Fruit fly (Drosophila melanogaster) whole organism, wandering third instar larva: Measurements from ENCODE around the gene CG43095.

Experiments used
- Abd-B ChIP-seq: fragments of >200 bp; optimal IDR thresholded peaks from 2 replicates; lab custom pipeline; 2017; ENCODE audit warnings: missing biosample characterization, missing genetic modification characterization
- CG32264 ChIP-seq: fragments of 200-800 bp; sonication (Bioruptor generic); optimal IDR thresholded peaks from 2 replicates; lab custom pipeline; 2016; ENCODE audit warnings: missing biosample characterization, missing genetic modification characterization
- CG9705 ChIP-seq: fragments of 200-800 bp; sonication (Bioruptor generic); optimal IDR thresholded peaks from 2 replicates; lab custom pipeline; 2018; ENCODE audit warnings: missing biosample characterization, mild to moderate bottlenecking, missing genetic modification characterization
- CrebA ChIP-seq: fragments of 200-800 bp; sonication (Bioruptor generic); optimal IDR thresholded peaks from 2 replicates; lab custom pipeline; 2016; ENCODE audit warnings: missing biosample characterization, mild to moderate bottlenecking, missing genetic modification characterization, borderline replicate concordance
- Dfd ChIP-seq: fragments of >200 bp; optimal IDR thresholded peaks from 2 replicates; lab custom pipeline; 2017; ENCODE audit warnings: missing biosample characterization, missing genetic modification characterization
- GATAd ChIP-seq: sonication (Bioruptor generic); optimal IDR thresholded peaks from 2 replicates; lab custom pipeline; 2016; ENCODE audit warnings: missing biosample characterization, missing genetic modification characterization
- HLH106 ChIP-seq: fragments of 200-800 bp; optimal IDR thresholded peaks from 3 replicates; lab custom pipeline; 2019; ENCODE audit warnings: missing biosample characterization, mild to moderate bottlenecking, missing genetic modification characterization, moderate library complexity
- Hnf4 ChIP-seq: fragments of 200-800 bp; sonication (Bioruptor generic); optimal IDR thresholded peaks from 2 replicates; lab custom pipeline; 2016; ENCODE audit warnings: missing biosample characterization, mild to moderate bottlenecking, missing genetic modification characterization
- Hr78 ChIP-seq: fragments of >200 bp; optimal IDR thresholded peaks from 2 replicates; lab custom pipeline; 2017; ENCODE audit warnings: missing biosample characterization, missing genetic modification characterization
- Hr83 ChIP-seq: fragments of 200-300 bp; sonication (Bioruptor generic); optimal IDR thresholded peaks from 2 replicates; lab custom pipeline; 2016; ENCODE audit warnings: missing biosample characterization, mild to moderate bottlenecking, missing genetic modification characterization, moderate library complexity; ENCODE audit not compliant: poor library complexity, severe bottlenecking
- Jra ChIP-seq: sonication (Bioruptor generic); optimal IDR thresholded peaks from 2 replicates; lab custom pipeline; 2016; ENCODE audit warnings: missing biosample characterization, missing genetic modification characterization
- Mio ChIP-seq: sonication (Bioruptor generic); optimal IDR thresholded peaks from 2 replicates; lab custom pipeline; 2016; ENCODE audit warnings: missing biosample characterization, missing genetic modification characterization
- Myc ChIP-seq: fragments of >200 bp; optimal IDR thresholded peaks from 2 replicates; lab custom pipeline; 2017
- N ChIP-seq: fragments of >200 bp; optimal IDR thresholded peaks from 2 replicates; lab custom pipeline; 2018; ENCODE audit warnings: missing biosample characterization, missing external identifiers, missing genetic modification characterization
- OdsH ChIP-seq: fragments of 200-800 bp; sonication (Bioruptor generic); optimal IDR thresholded peaks from 2 replicates; lab custom pipeline; 2016; ENCODE audit warnings: missing biosample characterization, mild to moderate bottlenecking, missing genetic modification characterization
- Rel ChIP-seq, 2 experiments: fragments of 200-800 bp; sonication (Bioruptor generic) in 1 of 2; optimal IDR thresholded peaks; 2 replicates in 1 of 2; 3 replicates in 1 of 2; lab custom pipeline; 2016 to 2019; ENCODE audit warnings: mild to moderate bottlenecking in 2 of 2, missing biosample characterization in 2 of 2, missing genetic modification characterization in 2 of 2, moderate library complexity in 1 of 2
- Sp1 ChIP-seq: fragments of 200-800 bp; sonication (Bioruptor generic); optimal IDR thresholded peaks from 3 replicates; lab custom pipeline; 2019; ENCODE audit warnings: missing biosample characterization, mild to moderate bottlenecking, missing genetic modification characterization, moderate library complexity
- Vsx2 ChIP-seq: fragments of 200-300, 225-300 bp; sonication (Bioruptor generic); optimal IDR thresholded peaks from 2 replicates; lab custom pipeline; 2018; ENCODE audit warnings: missing biosample characterization, missing genetic modification characterization; ENCODE audit not compliant: partially characterized antibody
- br ChIP-seq: fragments of 200-800 bp; sonication (Bioruptor generic); optimal IDR thresholded peaks from 2 replicates; lab custom pipeline; 2016; ENCODE audit warnings: missing biosample characterization, missing genetic modification characterization
- brk ChIP-seq: fragments of 200-800 bp; sonication (Bioruptor generic); optimal IDR thresholded peaks from 2 replicates; lab custom pipeline; 2016; ENCODE audit warnings: missing biosample characterization, mild to moderate bottlenecking, missing genetic modification characterization
- dl ChIP-seq, 2 experiments: fragments of 175-275, 200-275 bp in 1 of 2; fragments of 200-275 bp in 1 of 2; sonication (Bioruptor generic); optimal IDR thresholded peaks; lab custom pipeline; 2018; ENCODE audit warnings: mild to moderate bottlenecking in 2 of 2, missing biosample characterization in 2 of 2, missing genetic modification characterization in 2 of 2, moderate library complexity in 2 of 2; ENCODE audit not compliant: partially characterized antibody in 2 of 2, insufficient read depth in 1 of 2
- dmrt93B ChIP-seq: fragments of 200-800 bp; sonication (Bioruptor generic); optimal IDR thresholded peaks from 2 replicates; lab custom pipeline; 2018; ENCODE audit warnings: missing biosample characterization, mild to moderate bottlenecking, missing genetic modification characterization
- ey ChIP-seq: fragments of 200-800 bp; sonication (Bioruptor generic); optimal IDR thresholded peaks from 2 replicates; lab custom pipeline; 2016; ENCODE audit warnings: missing biosample characterization, missing genetic modification characterization
- foxo ChIP-seq, 2 experiments: fragments of 200-800 bp; sonication (Bioruptor generic); optimal IDR thresholded peaks; 2 replicates in 1 of 2; 3 replicates in 1 of 2; lab custom pipeline; 2016 to 2017; ENCODE audit warnings: missing biosample characterization in 2 of 2, missing genetic modification characterization in 2 of 2
- fru ChIP-seq: fragments of 200-800 bp; sonication (Bioruptor generic); optimal IDR thresholded peaks from 3 replicates; lab custom pipeline; 2016; ENCODE audit warnings: missing biosample characterization, mild to moderate bottlenecking, missing genetic modification characterization
- jim ChIP-seq: fragments of 175-275, 200-325 bp; sonication (Bioruptor generic); optimal IDR thresholded peaks from 2 replicates; lab custom pipeline; 2016; ENCODE audit warnings: missing biosample characterization, mild to moderate bottlenecking, missing genetic modification characterization
- lola ChIP-seq: fragments of >200 bp; optimal IDR thresholded peaks from 2 replicates; lab custom pipeline; 2017; ENCODE audit warnings: missing biosample characterization, missing genetic modification characterization
- pan ChIP-seq: fragments of >200 bp; optimal IDR thresholded peaks from 2 replicates; lab custom pipeline; 2017
- psq ChIP-seq: fragments of 200-800 bp; sonication (Bioruptor generic); optimal IDR thresholded peaks from 3 replicates; lab custom pipeline; 2017; ENCODE audit warnings: missing biosample characterization, mild to moderate bottlenecking, missing genetic modification characterization, moderate library complexity
- rgr ChIP-seq: fragments of 200-800 bp; sonication (Bioruptor generic); optimal IDR thresholded peaks from 3 replicates; lab custom pipeline; 2016; ENCODE audit warnings: missing biosample characterization, mild to moderate bottlenecking, missing genetic modification characterization
- sage ChIP-seq: fragments of 200-800 bp; sonication (Bioruptor generic); optimal IDR thresholded peaks from 2 replicates; lab custom pipeline; 2016; ENCODE audit warnings: missing biosample characterization, mild to moderate bottlenecking, missing genetic modification characterization
- tai ChIP-seq: sonication (Bioruptor generic); optimal IDR thresholded peaks from 2 replicates; lab custom pipeline; 2016; ENCODE audit warnings: missing biosample characterization, missing genetic modification characterization
- usp ChIP-seq: fragments of >200 bp; optimal IDR thresholded peaks from 2 replicates; lab custom pipeline; 2017; ENCODE audit warnings: missing biosample characterization, missing genetic modification characterization
- woc ChIP-seq: sonication (Bioruptor generic); optimal IDR thresholded peaks from 2 replicates; lab custom pipeline; 2016; ENCODE audit warnings: missing biosample characterization, mild to moderate bottlenecking, missing genetic modification characterization

CG43095 gene

dm6 chr3R:22770887-22771286, 683 bp downstream of the CG43095 start, which contains the start of gene CG43094:
Gene CG43094, minus strand, starts transcription at chr3R:22770987.
- TF ChIP-seq usp (GFP tag; lab: Kevin White, UChicago) (no peak), psq (no peak), lola (no peak), jim (no peak), GATAd (no peak), Sp1 (no peak), dmrt93B (no peak), CrebA (no peak), ey (no peak), dl (GFP tag; optimal IDR thresholded peaks at IDR 0.05; lab: Kevin White, UChicago; ENCODE audit: insufficient read depth in 1 of 2, partially characterized antibody in 2 of 2) (no peak), woc (GFP tag; lab: Kevin White, UChicago) (no peak), Rel (GFP tag; optimal IDR thresholded peaks at IDR 0.05; lab: Kevin White, UChicago) (no peak), Rel (tag; optimal IDR thresholded peaks at IDR 0.05; lab: Kevin White, UChicago) (no peak), Myc (no peak), Vsx2 (GFP tag; lab: Kevin White, UChicago) (no peak), br (no peak), pan (lab: Kevin White, UChicago) (no peak), Hr83 (GFP tag; lab: Kevin White, UChicago) (no peak), OdsH (GFP tag; lab: Kevin White, UChicago) (no peak), HLH106 (tag; lab: Kevin White, UChicago) (no peak), sage (GFP tag; lab: Kevin White, UChicago) (no peak)
- TF ChIP-seq, all 38 proteins: peak for 0

- TF ChIP-seq Hr78 (GFP tag; lab: Kevin White, UChicago) (no peak), brk (GFP tag; lab: Kevin White, UChicago) (no peak), dmrt93B (no peak), jim (no peak)
Measured at dm6 chr3R:22770207-22770606, 1.4 kb downstream of the CG43095 start, which contains the start of gene CG43093. Gene CG43093, minus strand, starts transcription at chr3R:22770307.

- TF ChIP-seq Rel (GFP tag; optimal IDR thresholded peaks at IDR 0.05; lab: Kevin White, UChicago) (no peak), Rel (tag; optimal IDR thresholded peaks at IDR 0.05; lab: Kevin White, UChicago) (no peak), Dfd (GFP tag; lab: Kevin White, UChicago) (no peak), Hr83 (GFP tag; lab: Kevin White, UChicago) (no peak), Hnf4 (no peak), Mio (GFP tag; lab: Kevin White, UChicago) (no peak), fru (GFP tag; lab: Kevin White, UChicago) (no peak), CG9705 (GFP tag; lab: Kevin White, UChicago) (no peak)
Measured at dm6 chr3R:22769567-22769966, 2.0 kb downstream of the CG43095 start, which contains the start of gene CG43092. Gene CG43092, minus strand, starts transcription at chr3R:22769667.

- TF ChIP-seq fru (GFP tag; lab: Kevin White, UChicago): no peak
- TF ChIP-seq N: no peak
- no peak for TF ChIP-seq foxo (GFP tag; optimal IDR thresholded peaks at IDR 0.05; lab: Kevin White, UChicago)
- no peak for TF ChIP-seq CG32264 (GFP tag; lab: Kevin White, UChicago)
- TF ChIP-seq dmrt93B: no peak
- TF ChIP-seq dl (GFP tag; optimal IDR thresholded peaks at IDR 0.05; lab: Kevin White, UChicago; ENCODE audit: insufficient read depth in 1 of 2, partially characterized antibody in 2 of 2): no peak
- no peak for TF ChIP-seq Sp1
- TF ChIP-seq tai: no peak
- no peak for TF ChIP-seq CrebA
- TF ChIP-seq Jra (GFP tag; lab: Kevin White, UChicago): no peak
- TF ChIP-seq Rel (GFP tag; optimal IDR thresholded peaks at IDR 0.05; lab: Kevin White, UChicago): no peak
- TF ChIP-seq Rel (tag; optimal IDR thresholded peaks at IDR 0.05; lab: Kevin White, UChicago): no peak
- no peak for TF ChIP-seq rgr
- TF ChIP-seq psq: no peak
- TF ChIP-seq Hr78 (GFP tag; lab: Kevin White, UChicago): no peak
- no peak for TF ChIP-seq pan (lab: Kevin White, UChicago)
- no peak for TF ChIP-seq OdsH (GFP tag; lab: Kevin White, UChicago)
- TF ChIP-seq Abd-B (GFP tag; lab: Kevin White, UChicago): no peak
- no peak for TF ChIP-seq HLH106 (tag; lab: Kevin White, UChicago)
Measured at dm6 chr3R:22768633-22769032, 2.9 kb downstream of the CG43095 start, which contains the start of gene CG43091. Gene CG43091, minus strand, starts transcription at chr3R:22768733.
